Worm (Caenorhabditis elegans): ENCODE data around the gene T25B9.6.

- no peak for TF ChIP-seq unc-39 (tag; optimal IDR thresholded peaks at IDR 0.05)
- no peak for TF ChIP-seq gei-8 (GFP tag; optimal IDR thresholded peaks at IDR 0.05)
- no peak for TF ChIP-seq nhr-111 (GFP tag; optimal IDR thresholded peaks at IDR 0.05)
- TF ChIP-seq mxl-2 (GFP tag; conservative IDR thresholded peaks at IDR 0.05) = no peak
Measured at ce11 chrIV:10768146-10768636, 10.2 kb downstream of the T25B9.6 start, which contains the start of gene T25B9.8.
